Fruit fly (Drosophila melanogaster) whole organism, pupa: ENCODE results near the gene Smg5.

Experiments used
- CG10348 ChIP-seq: fragments of 200-800 bp; sonication (Bioruptor generic); IDR thresholded peaks from 2 replicates; pipeline ENCODE4 v1.3.6; 2022; ENCODE audit warnings: missing biosample characterization, missing genetic modification characterization
- CG12605 ChIP-seq: fragments of 200-800 bp; sonication (Bioruptor generic); IDR thresholded peaks from 2 replicates; pipeline ENCODE4 v1.3.6; 2022; ENCODE audit warnings: missing biosample characterization, missing genetic modification characterization
- CG13204 ChIP-seq: fragments of 200-800 bp; sonication (Bioruptor generic); optimal IDR thresholded peaks from 2 replicates; lab custom pipeline; 2018; ENCODE audit warnings: missing biosample characterization, mild to moderate bottlenecking, missing genetic modification characterization, moderate library complexity
- CG14655 ChIP-seq: fragments of 200-800 bp; sonication (Bioruptor generic); optimal IDR thresholded peaks from 3 replicates; lab custom pipeline; 2017; ENCODE audit warnings: mild to moderate bottlenecking, missing biosample characterization, missing genetic modification reagents, missing genetic modification characterization
- CG15710 ChIP-seq: fragments of 200-800 bp; sonication (Bioruptor generic); optimal IDR thresholded peaks from 2 replicates; lab custom pipeline; 2018; ENCODE audit warnings: missing biosample characterization, mild to moderate bottlenecking, missing genetic modification characterization, moderate library complexity
- CG17806 ChIP-seq: fragments of 200-800 bp; sonication (Bioruptor generic); optimal IDR thresholded peaks from 2 replicates; lab custom pipeline; 2018; ENCODE audit warnings: missing biosample characterization, mild to moderate bottlenecking, missing genetic modification characterization, moderate library complexity
- CG32121 ChIP-seq: fragments of 200-800 bp; sonication (Bioruptor generic); IDR thresholded peaks from 2 replicates; pipeline ENCODE4 v1.3.6; 2022; ENCODE audit warnings: missing biosample characterization, missing genetic modification characterization
- CG34367 ChIP-seq: fragments of 200-800 bp; sonication (Bioruptor generic); optimal IDR thresholded peaks from 2 replicates; lab custom pipeline; 2018; ENCODE audit warnings: missing biosample characterization, mild to moderate bottlenecking, missing genetic modification characterization
- CG4496 ChIP-seq: fragments of 200-800 bp; sonication (Bioruptor generic); IDR thresholded peaks from 3 replicates; pipeline ENCODE4 v1.3.6; 2022; ENCODE audit warnings: missing biosample characterization, missing genetic modification characterization
- CG8159 ChIP-seq: fragments of 200-800 bp; sonication (Bioruptor generic); optimal IDR thresholded peaks from 3 replicates; lab custom pipeline; 2018; ENCODE audit warnings: missing biosample characterization, mild to moderate bottlenecking, missing genetic modification characterization, moderate library complexity
- CG8301 ChIP-seq: fragments of 200-800 bp; sonication (Bioruptor generic); optimal IDR thresholded peaks from 2 replicates; lab custom pipeline; 2018; ENCODE audit warnings: missing biosample characterization, mild to moderate bottlenecking, missing genetic modification characterization
- CG9948 ChIP-seq: fragments of 200-800 bp; sonication (Bioruptor generic); optimal IDR thresholded peaks from 2 replicates; lab custom pipeline; 2018; ENCODE audit warnings: missing biosample characterization, mild to moderate bottlenecking, missing genetic modification characterization, moderate library complexity
- D1 ChIP-seq: fragments of 200-800 bp; sonication (Bioruptor generic); optimal IDR thresholded peaks from 2 replicates; lab custom pipeline; 2018; ENCODE audit warnings: missing biosample characterization, mild to moderate bottlenecking, missing genetic modification characterization, moderate library complexity
- EcR ChIP-seq: fragments of 200-800 bp; sonication (Bioruptor generic); optimal IDR thresholded peaks from 3 replicates; lab custom pipeline; 2019; ENCODE audit warnings: missing biosample characterization, missing genetic modification characterization, mild to moderate bottlenecking, moderate library complexity, missing genetic modification reagents
- Ets98B ChIP-seq: fragments of 200-800 bp; sonication (Bioruptor generic); IDR thresholded peaks from 2 replicates; pipeline ENCODE4 v1.3.6; 2022; ENCODE audit warnings: missing biosample characterization, missing genetic modification characterization
- Pif1A ChIP-seq: fragments of 200-800 bp; sonication (Bioruptor generic); optimal IDR thresholded peaks from 3 replicates; lab custom pipeline; 2016; ENCODE audit warnings: missing biosample characterization, missing genetic modification characterization
- Pif1B ChIP-seq: fragments of 200-800 bp; sonication (Bioruptor generic); optimal IDR thresholded peaks from 3 replicates; lab custom pipeline; 2016; ENCODE audit warnings: missing biosample characterization, missing genetic modification characterization
- Snoo ChIP-seq: fragments of 200-800 bp; sonication (Bioruptor generic); optimal IDR thresholded peaks from 3 replicates; lab custom pipeline; 2017; ENCODE audit warnings: missing biosample characterization, mild to moderate bottlenecking, missing genetic modification characterization, inconsistent platforms
- fd96Ca ChIP-seq: fragments of 200-800 bp; sonication (Bioruptor generic); IDR thresholded peaks from 3 replicates; pipeline ENCODE4 v1.3.6; 2022; ENCODE audit warnings: missing biosample characterization, missing genetic modification characterization
- gl ChIP-seq: fragments of 200-800 bp; sonication (Bioruptor generic); optimal IDR thresholded peaks from 2 replicates; lab custom pipeline; 2018; ENCODE audit warnings: missing biosample characterization, mild to moderate bottlenecking, missing genetic modification characterization
- rn ChIP-seq: fragments of 200-800 bp; sonication (Bioruptor generic); IDR thresholded peaks from 2 replicates; pipeline ENCODE4 v1.3.6; 2022; ENCODE audit warnings: missing biosample characterization, missing genetic modification characterization

Smg5 gene

DNA sequence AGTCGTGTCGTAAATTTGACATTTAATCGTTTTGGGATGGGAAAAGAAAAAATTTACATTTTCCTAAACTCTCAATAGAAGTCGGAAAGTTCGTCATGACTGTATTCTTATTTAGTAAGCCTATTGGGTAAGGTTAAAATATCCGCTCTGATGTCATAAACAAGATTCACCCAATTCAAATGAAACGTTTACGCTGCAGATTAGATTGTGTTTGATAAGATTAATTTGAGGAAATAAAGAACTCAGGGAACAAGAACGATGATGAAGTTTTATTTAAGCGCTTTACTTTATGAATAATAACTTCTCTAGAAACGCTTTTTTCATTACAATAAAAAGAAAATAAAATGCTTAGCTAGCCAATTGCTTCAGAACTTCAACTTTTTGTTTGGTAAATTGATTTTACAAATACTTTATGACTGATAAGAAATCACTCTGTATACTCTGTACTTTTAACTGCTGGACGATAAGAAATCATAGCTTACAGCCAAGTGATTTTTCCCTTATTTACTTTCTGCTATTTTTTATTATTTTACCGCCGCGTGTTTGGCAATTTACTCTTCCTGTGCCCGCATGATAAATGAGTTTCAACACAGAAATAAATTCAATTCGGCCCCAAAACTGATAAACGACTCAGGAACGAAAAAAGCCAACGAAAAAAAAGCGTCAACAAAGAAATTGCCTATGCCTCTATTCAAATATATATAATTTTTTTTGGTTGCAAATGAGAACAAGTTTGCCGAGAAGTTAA, 18.0 kb downstream of the Smg5 start:
- TF ChIP-seq CG14655 (GFP tag; lab: Kevin White, UChicago) (peak; percentile 20), CG10348 (no peak)

- TF ChIP-seq CG9948 (tag; lab: Kevin White, UChicago) (no peak), Pif1B (GFP tag; lab: Kevin White, UChicago) (peak; percentile 18), CG15710 (tag; lab: Kevin White, UChicago) (peak; percentile 20), CG13204 (GFP tag; lab: Kevin White, UChicago) (no peak), EcR (GFP tag; lab: Kevin White, UChicago) (peak; percentile 83), rn (GFP tag; lab: Robert Waterston, UW) (no peak), Ets98B (GFP tag; lab: Robert Waterston, UW) (no peak), gl (tag; lab: Kevin White, UChicago) (no peak), CG8159 (tag; lab: Kevin White, UChicago) (peak; percentile 63), Snoo (tag; lab: Kevin White, UChicago) (peak; percentile 49), CG4496 (GFP tag; lab: Robert Waterston, UW) (0 out of 3 replicates have a peak, but pooled peaks have one; percentile 51), CG34367 (tag; lab: Kevin White, UChicago) (no peak), CG17806 (tag; lab: Kevin White, UChicago) (peak; percentile 24), CG10348 (no peak), Pif1A (GFP tag; lab: Kevin White, UChicago) (no peak), CG32121 (GFP tag; lab: Robert Waterston, UW) (no peak), fd96Ca (GFP tag; lab: Robert Waterston, UW) (no peak), CG12605 (GFP tag; lab: Robert Waterston, UW) (no peak), CG8301 (tag; lab: Kevin White, UChicago) (peak; percentile 34), CG14655 (GFP tag; lab: Kevin White, UChicago) (peak; percentile 51), D1 (tag; lab: Kevin White, UChicago) (no peak)
Observed at dm6 chr2L:13884678-13885303, 19.7 kb downstream of the Smg5 start.

DNA sequence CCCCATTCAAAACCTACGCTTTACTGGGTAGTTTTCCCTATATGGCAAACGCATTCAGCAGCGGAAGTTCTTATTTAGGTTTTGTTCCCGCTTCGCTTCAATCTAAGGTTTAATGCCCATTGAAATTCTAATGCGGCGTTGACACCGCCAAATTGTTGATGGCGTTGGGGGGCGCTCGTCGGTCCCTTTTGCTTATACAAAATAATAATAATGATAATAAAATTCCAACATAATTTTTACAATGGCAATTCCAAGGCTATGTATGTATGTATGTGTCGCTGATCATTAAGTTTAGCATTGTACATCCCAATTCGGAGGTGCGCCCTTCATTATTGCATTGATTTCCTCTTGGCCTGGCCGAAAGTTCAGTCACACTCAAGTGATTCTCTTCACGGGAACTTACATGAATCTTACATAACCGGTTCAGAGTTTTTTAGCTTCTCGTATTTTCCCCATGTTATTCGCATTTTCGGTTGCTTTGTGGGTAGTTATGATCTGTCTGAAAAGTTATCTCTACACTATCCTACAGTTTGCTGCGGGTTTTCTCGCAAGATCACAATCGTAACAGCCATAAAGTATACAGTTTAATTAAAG, 20.3 kb downstream of the Smg5 start:
- no peak for TF ChIP-seq Snoo (tag; lab: Kevin White, UChicago)
- peak; percentile 55 for TF ChIP-seq EcR (GFP tag; lab: Kevin White, UChicago)
- TF ChIP-seq, all 21 proteins: peak for 1

- TF ChIP-seq CG13204 (GFP tag; lab: Kevin White, UChicago): no peak
- TF ChIP-seq CG15710 (tag; lab: Kevin White, UChicago): no peak
- TF ChIP-seq Pif1A (GFP tag; lab: Kevin White, UChicago): peak; percentile 0
Observed at dm6 chr2L:13881939-13882338, 22.5 kb downstream of the Smg5 start.

DNA sequence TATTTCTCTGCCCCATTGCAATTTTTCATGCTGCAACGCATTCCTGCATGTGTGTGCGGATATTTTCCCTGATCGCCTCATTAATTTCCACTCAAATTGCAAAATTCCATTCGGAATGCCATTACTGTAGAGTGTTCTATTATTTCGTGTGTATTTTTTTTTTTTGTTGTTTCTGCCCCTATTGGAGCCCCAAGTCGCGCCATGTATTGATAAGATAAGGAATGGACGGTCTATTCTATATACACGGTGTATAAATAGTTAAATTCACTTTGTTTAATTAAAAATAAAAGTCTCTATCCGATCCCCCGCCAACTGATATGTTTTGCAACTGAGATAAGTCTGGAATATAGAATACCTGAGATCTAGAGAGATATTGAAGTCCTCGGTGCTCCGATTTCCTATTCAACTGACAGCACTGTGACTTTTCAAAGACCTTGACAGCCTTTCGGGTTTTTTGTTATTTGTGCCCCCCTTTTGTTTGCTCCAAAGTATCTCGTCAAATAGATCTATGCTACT, 23.0 kb downstream of the Smg5 start:
- TF ChIP-seq CG34367 (tag; lab: Kevin White, UChicago) (no peak), EcR (GFP tag; lab: Kevin White, UChicago) (no peak), fd96Ca (GFP tag; lab: Robert Waterston, UW) (0 out of 3 replicates have a peak, but pooled peaks have one; percentile 33), rn (GFP tag; lab: Robert Waterston, UW) (no peak)

- TF ChIP-seq Ets98B (GFP tag; lab: Robert Waterston, UW): peak; percentile 52
- TF ChIP-seq rn (GFP tag; lab: Robert Waterston, UW): no peak
- no peak for TF ChIP-seq CG14655 (GFP tag; lab: Kevin White, UChicago)
- no peak for TF ChIP-seq CG10348
- TF ChIP-seq CG8159 (tag; lab: Kevin White, UChicago): no peak
- TF ChIP-seq CG32121 (GFP tag; lab: Robert Waterston, UW): no peak; the same call in 1 of the 2 replicates
- no peak; the same call in 1 of the 2 replicates for TF ChIP-seq CG12605 (GFP tag; lab: Robert Waterston, UW)
- TF ChIP-seq CG13204 (GFP tag; lab: Kevin White, UChicago): no peak
- TF ChIP-seq CG15710 (tag; lab: Kevin White, UChicago): no peak
- TF ChIP-seq Pif1A (GFP tag; lab: Kevin White, UChicago): no peak
- TF ChIP-seq CG9948 (tag; lab: Kevin White, UChicago): no peak
- no peak for TF ChIP-seq gl (tag; lab: Kevin White, UChicago)
- TF ChIP-seq Pif1B (GFP tag; lab: Kevin White, UChicago): no peak
- peak; percentile 25 for TF ChIP-seq EcR (GFP tag; lab: Kevin White, UChicago)
- TF ChIP-seq Snoo (tag; lab: Kevin White, UChicago): peak; percentile 0
- peak; percentile 72 for TF ChIP-seq CG4496 (GFP tag; lab: Robert Waterston, UW)
- peak; percentile 13; the same call in 1 of the 3 replicates for TF ChIP-seq fd96Ca (GFP tag; lab: Robert Waterston, UW)
- TF ChIP-seq CG34367 (tag; lab: Kevin White, UChicago): no peak
- peak; percentile 15 for TF ChIP-seq D1 (tag; lab: Kevin White, UChicago)
- TF ChIP-seq CG8301 (tag; lab: Kevin White, UChicago): no peak
- no peak for TF ChIP-seq CG17806 (tag; lab: Kevin White, UChicago)
Observed at dm6 chr2L:13878801-13879200, 25.7 kb downstream of the Smg5 start.
